Fruit fly (Drosophila melanogaster): ENCODE results near the gene Pgls.

DNA sequence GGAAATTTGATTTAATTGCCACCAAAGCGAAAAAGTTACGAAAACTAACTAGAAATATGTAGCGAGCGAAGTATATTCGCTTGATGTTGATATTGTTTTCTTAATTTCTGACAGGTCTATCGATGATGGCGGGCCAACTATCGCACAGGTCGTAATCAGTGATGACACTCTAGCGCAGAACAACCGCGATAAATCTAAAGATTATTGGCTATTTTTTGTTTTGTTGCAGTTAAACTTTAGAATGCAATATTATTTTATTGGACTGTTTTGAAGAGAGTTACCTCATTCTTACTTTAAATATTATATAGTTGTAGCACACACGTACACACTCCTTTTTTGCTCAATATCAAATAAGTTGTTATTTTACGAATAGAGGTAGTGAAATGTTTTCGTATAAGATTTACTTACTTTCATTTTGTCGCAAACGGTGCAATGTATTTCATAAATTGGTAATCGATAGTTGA, 234 bp upstream of the Pgls start, which contains the start of gene sbr:
- no peak for TF ChIP-seq h (optimal IDR thresholded peaks at IDR 0.05)
- no peak for TF ChIP-seq psq (optimal IDR thresholded peaks at IDR 0.05)
- no peak for TF ChIP-seq ttk (optimal IDR thresholded peaks at IDR 0.05)
- no peak for TF ChIP-seq Sin3A (optimal IDR thresholded peaks at IDR 0.05)
- no peak for TF ChIP-seq insv (optimal IDR thresholded peaks at IDR 0.05)
